Worm (Caenorhabditis elegans) whole organism, midembryonic: ENCODE data around the gene dhs-11.

Experiments
- T22C8.4 ChIP-seq: fragments of 200-800 bp; sonication (Bioruptor generic); IDR thresholded peaks from 2 replicates; pipeline ENCODE4 v1.3.6; 2022; ENCODE audit warnings: missing genetic modification characterization, missing compliant biosample characterization
- flt-1 ChIP-seq: fragments of 200-800 bp; sonication (Bioruptor generic); IDR thresholded peaks from 2 replicates; pipeline ENCODE4 v1.3.6; 2022; ENCODE audit warnings: missing genetic modification characterization, missing compliant biosample characterization
- klf-2 ChIP-seq: fragments of 200-800 bp; sonication (Bioruptor generic); conservative IDR thresholded peaks from 2 replicates; pipeline ENCODE4 v1.3.6; 2022; ENCODE audit warnings: missing genetic modification reagents, missing genetic modification characterization, missing compliant biosample characterization
- med-1 ChIP-seq: sonication (generic microtip); optimal IDR thresholded peaks from 2 replicates; lab custom pipeline; 2017; ENCODE audit warnings: missing genetic modification characterization, mild to moderate bottlenecking, missing compliant biosample characterization, antibody characterized with exemption, missing genetic modification reagents; ENCODE audit not compliant: insufficient read depth
- ref-1 ChIP-seq: fragments of 200-800 bp; sonication (Bioruptor generic); conservative IDR thresholded peaks from 2 replicates; pipeline ENCODE4 v1.3.6; 2022; ENCODE audit warnings: missing genetic modification reagents, missing genetic modification characterization, missing compliant biosample characterization
- tab-1 ChIP-seq: fragments of 200-800 bp; sonication (Bioruptor generic); IDR thresholded peaks from 2 replicates; pipeline ENCODE4 v1.3.6; 2022; ENCODE audit warnings: missing genetic modification characterization, missing compliant biosample characterization
- ztf-23 ChIP-seq: fragments of 200-800 bp; sonication (Bioruptor generic); IDR thresholded peaks from 2 replicates; pipeline ENCODE4 v1.3.6; 2022; ENCODE audit warnings: missing genetic modification reagents, missing genetic modification characterization, missing compliant biosample characterization
- ztf-29 ChIP-seq: fragments of 200-800 bp; sonication (Bioruptor generic); IDR thresholded peaks from 2 replicates; pipeline ENCODE4 v1.3.6; 2022; ENCODE audit warnings: missing genetic modification reagents, missing genetic modification characterization, missing compliant biosample characterization

DNA sequence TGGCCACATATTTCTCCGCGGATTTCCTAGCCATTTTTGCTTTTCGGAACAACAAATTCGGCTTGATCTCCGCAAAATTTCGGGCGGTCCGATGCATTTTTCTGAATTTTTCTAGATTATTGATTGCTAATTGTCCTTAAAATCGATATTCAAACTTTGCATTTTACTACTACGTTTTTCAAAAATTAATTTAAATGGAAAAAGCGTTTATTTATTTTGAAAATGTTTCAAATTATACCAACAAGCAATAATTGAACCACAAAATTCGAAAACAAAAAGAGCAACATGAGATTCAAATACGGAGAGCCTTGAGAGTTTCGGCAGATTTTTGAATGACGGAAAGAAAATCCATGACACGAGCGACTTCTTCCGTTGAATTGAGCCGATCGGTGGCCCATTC lies 47.6 kb downstream of the dhs-11 start, which contains the start of gene Y45F3A.9:
- TF ChIP-seq klf-2 (no peak), ztf-29 (GFP tag; lab: Robert Waterston, UW) (no peak), med-1 (GFP tag; lab: Kevin White, UChicago) (no peak), ztf-23 (no peak), flt-1 (GFP tag; lab: Robert Waterston, UW) (no peak), tab-1 (no peak), T22C8.4 (GFP tag; lab: Robert Waterston, UW) (no peak), ref-1 (GFP tag; lab: Robert Waterston, UW) (no peak)
